Fruit fly (Drosophila melanogaster): ENCODE data around the gene CG42821.

DNA sequence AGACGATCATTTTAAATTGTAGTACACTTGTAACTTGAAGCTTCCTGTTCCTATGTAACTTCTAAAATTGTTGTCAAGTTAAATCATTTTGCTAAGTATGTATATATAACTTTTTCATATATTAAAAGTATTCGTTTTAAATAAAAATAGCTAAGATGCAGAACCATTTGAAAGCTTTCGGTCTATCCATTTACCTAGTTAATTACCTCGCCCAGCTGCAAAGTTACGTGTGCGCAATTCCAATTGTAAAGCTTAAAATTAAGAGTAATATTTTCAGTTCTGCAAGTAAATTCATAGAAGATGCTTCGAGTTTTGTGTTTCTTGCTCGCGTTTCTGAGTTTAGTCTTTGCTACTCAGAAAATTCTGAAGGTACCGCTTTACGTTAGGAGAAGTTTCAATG, 3.6 kb upstream of the CG42821 start, which contains the start of gene CG5860:
- TF ChIP-seq CG8478 (optimal IDR thresholded peaks at IDR 0.05) (no peak), CTCF (optimal IDR thresholded peaks at IDR 0.05) (no peak)
